Fruit fly (Drosophila melanogaster) whole organism, embryonic: ENCODE data around the gene CG33767.

Experiments used
- CG11504 ChIP-seq: fragments of 200-800 bp; sonication (Bioruptor generic); optimal IDR thresholded peaks from 3 replicates; lab custom pipeline; 2019; ENCODE audit warnings: missing biosample characterization, mild to moderate bottlenecking, missing genetic modification characterization, moderate library complexity
- CG13287 ChIP-seq: fragments of 200-800 bp; sonication (Bioruptor generic); IDR thresholded peaks from 2 replicates; pipeline ENCODE4 v1.3.6; 2022; ENCODE audit warnings: missing biosample characterization, missing genetic modification characterization; ENCODE audit not compliant: partially characterized antibody
- CG13775 ChIP-seq: fragments of 200-800 bp; sonication (Bioruptor generic); optimal IDR thresholded peaks from 3 replicates; lab custom pipeline; 2017; ENCODE audit warnings: missing biosample characterization, mild to moderate bottlenecking, missing genetic modification characterization
- CG14710 ChIP-seq: fragments of 200-800 bp; sonication (Bioruptor generic); optimal IDR thresholded peaks from 3 replicates; lab custom pipeline; 2019; ENCODE audit warnings: missing biosample characterization, mild to moderate bottlenecking, missing genetic modification characterization, moderate library complexity
- CG15073 ChIP-seq: fragments of 200-800 bp; sonication (Bioruptor generic); optimal IDR thresholded peaks from 2 replicates; lab custom pipeline; 2016; ENCODE audit warnings: missing biosample characterization, missing genetic modification characterization
- CG15601 ChIP-seq: fragments of 200-800 bp; sonication (Bioruptor generic); optimal IDR thresholded peaks from 3 replicates; lab custom pipeline; 2019; ENCODE audit warnings: missing biosample characterization, mild to moderate bottlenecking, missing genetic modification characterization, moderate library complexity
- CG18476 ChIP-seq: fragments of 200-800 bp; sonication (Bioruptor generic); optimal IDR thresholded peaks from 2 replicates; lab custom pipeline; 2016; ENCODE audit warnings: missing biosample characterization, mild to moderate bottlenecking, missing genetic modification characterization
- CG18619 ChIP-seq: fragments of 200-800 bp; sonication (Bioruptor generic); optimal IDR thresholded peaks from 3 replicates; lab custom pipeline; 2017; ENCODE audit warnings: missing biosample characterization, mild to moderate bottlenecking, missing genetic modification characterization
- CG2199 ChIP-seq: fragments of 200-800 bp; sonication (Bioruptor generic); IDR thresholded peaks from 3 replicates; pipeline ENCODE4 v1.3.6; 2022; ENCODE audit warnings: missing biosample characterization, missing genetic modification characterization
- CG31388 ChIP-seq: fragments of 200-800 bp; sonication (Bioruptor generic); optimal IDR thresholded peaks from 2 replicates; lab custom pipeline; 2016; ENCODE audit warnings: missing biosample characterization, missing genetic modification characterization
- CG7745 ChIP-seq: fragments of 200-800 bp; sonication (Bioruptor generic); optimal IDR thresholded peaks from 2 replicates; lab custom pipeline; 2018; ENCODE audit warnings: missing biosample characterization, mild to moderate bottlenecking, missing genetic modification characterization, moderate library complexity
- CG8388 ChIP-seq: fragments of 200-800 bp; sonication (Bioruptor generic); optimal IDR thresholded peaks from 2 replicates; lab custom pipeline; 2019; ENCODE audit warnings: missing biosample characterization, mild to moderate bottlenecking, missing genetic modification characterization, moderate library complexity
- CG8944 ChIP-seq: fragments of 200-800 bp; sonication (Bioruptor generic); optimal IDR thresholded peaks from 3 replicates; lab custom pipeline; 2016; ENCODE audit warnings: missing biosample characterization, missing genetic modification characterization
- CTCF ChIP-seq: fragments of 200-800 bp; sonication (Bioruptor generic); optimal IDR thresholded peaks from 2 replicates; lab custom pipeline; 2017; ENCODE audit warnings: missing biosample characterization, mild to moderate bottlenecking, missing genetic modification characterization, moderate library complexity
- D ChIP-seq, 2 experiments: fragments of 200-800 bp in 1 of 2; fragments of >200 bp in 1 of 2; sonication (Bioruptor generic) in 1 of 2; optimal IDR thresholded peaks; 2 replicates in 1 of 2; 3 replicates in 1 of 2; lab custom pipeline; 2017; ENCODE audit warnings: mild to moderate bottlenecking in 1 of 2, missing biosample characterization in 1 of 2, missing genetic modification characterization in 1 of 2, missing genetic modification reagents in 1 of 2
- Dip2 ChIP-seq: fragments of 200-800 bp; sonication (Bioruptor generic); IDR thresholded peaks from 2 replicates; pipeline ENCODE4 v1.3.6; 2022; ENCODE audit warnings: missing biosample characterization, missing genetic modification characterization
- HHEX ChIP-seq: fragments of 200-800 bp; sonication (Bioruptor generic); optimal IDR thresholded peaks from 3 replicates; lab custom pipeline; 2017; ENCODE audit warnings: missing biosample characterization, mild to moderate bottlenecking, missing genetic modification characterization, missing genetic modification reagents
- Hey ChIP-seq: fragments of 200-800 bp; sonication (Bioruptor generic); optimal IDR thresholded peaks from 3 replicates; lab custom pipeline; 2018; ENCODE audit warnings: missing biosample characterization, mild to moderate bottlenecking, missing genetic modification characterization
- Hmx ChIP-seq: fragments of 200-800 bp; sonication (Bioruptor generic); optimal IDR thresholded peaks from 2 replicates; lab custom pipeline; 2016; ENCODE audit warnings: missing biosample characterization, missing genetic modification characterization
- Jarid2 ChIP-seq: fragments of 200-800 bp; sonication (Bioruptor generic); optimal IDR thresholded peaks from 3 replicates; lab custom pipeline; 2017; ENCODE audit warnings: mild to moderate bottlenecking, missing biosample characterization, missing genetic modification reagents, missing genetic modification characterization
- Optix ChIP-seq: fragments of 200-800 bp; sonication (Bioruptor generic); IDR thresholded peaks from 3 replicates; pipeline ENCODE4 v1.3.6; 2022; ENCODE audit warnings: missing biosample characterization, missing genetic modification characterization
- aop ChIP-seq: fragments of 200-800 bp; sonication (Bioruptor generic); IDR thresholded peaks from 2 replicates; pipeline ENCODE4 v1.3.6; 2022; ENCODE audit warnings: missing biosample characterization, missing genetic modification characterization
- ara ChIP-seq: fragments of 200-800 bp; sonication (Bioruptor generic); IDR thresholded peaks from 2 replicates; pipeline ENCODE4 v1.3.6; 2022; ENCODE audit warnings: missing biosample characterization, missing genetic modification characterization
- ato ChIP-seq: fragments of 200-800 bp; sonication (Bioruptor generic); IDR thresholded peaks from 2 replicates; pipeline ENCODE4 v1.3.6; 2022; ENCODE audit warnings: missing biosample characterization, missing genetic modification characterization; ENCODE audit not compliant: partially characterized antibody
- az2 ChIP-seq: fragments of 200-800 bp; sonication (Bioruptor generic); optimal IDR thresholded peaks from 3 replicates; lab custom pipeline; 2016; ENCODE audit warnings: missing biosample characterization, missing genetic modification characterization
- chinmo ChIP-seq: fragments of 200-800 bp; sonication (Bioruptor generic); IDR thresholded peaks from 4 replicates; pipeline ENCODE4 v1.3.6; 2022; ENCODE audit warnings: missing biosample characterization, missing genetic modification characterization; ENCODE audit not compliant: partially characterized antibody
- fu2 ChIP-seq: fragments of 200-800 bp; sonication (Bioruptor generic); optimal IDR thresholded peaks from 2 replicates; lab custom pipeline; 2016; ENCODE audit warnings: missing biosample characterization, missing genetic modification characterization
- gce ChIP-seq: fragments of 200-800 bp; sonication (Bioruptor generic); IDR thresholded peaks from 3 replicates; pipeline ENCODE4 v1.3.6; 2022; ENCODE audit warnings: missing biosample characterization, missing genetic modification characterization
- gcm2 ChIP-seq: fragments of 200-800 bp; sonication (Bioruptor generic); optimal IDR thresholded peaks from 2 replicates; lab custom pipeline; 2016; ENCODE audit warnings: missing biosample characterization, missing genetic modification characterization
- grn ChIP-seq: fragments of 200-800 bp; sonication (Bioruptor generic); optimal IDR thresholded peaks from 3 replicates; lab custom pipeline; 2017; ENCODE audit warnings: missing biosample characterization, missing genetic modification characterization
- hth ChIP-seq: fragments of >200 bp; optimal IDR thresholded peaks from 2 replicates; lab custom pipeline; 2017; ENCODE audit warnings: inconsistent platforms
- lab ChIP-seq: fragments of 200-800 bp; sonication (Bioruptor generic); optimal IDR thresholded peaks from 3 replicates; lab custom pipeline; 2017; ENCODE audit warnings: missing biosample characterization, missing genetic modification characterization, mild to moderate bottlenecking, moderate library complexity, missing genetic modification reagents
- sob ChIP-seq: fragments of 200-800 bp; sonication (Bioruptor generic); IDR thresholded peaks from 2 replicates; pipeline ENCODE4 v1.3.6; 2022; ENCODE audit warnings: missing biosample characterization, missing genetic modification characterization
- sug ChIP-seq: fragments of 200-800 bp; optimal IDR thresholded peaks from 2 replicates; lab custom pipeline; 2019; ENCODE audit warnings: missing biosample characterization, mild to moderate bottlenecking, missing genetic modification characterization, moderate library complexity
- toy ChIP-seq: fragments of 200-800 bp; sonication (Bioruptor generic); IDR thresholded peaks from 2 replicates; pipeline ENCODE4 v1.3.6; 2022; ENCODE audit warnings: missing biosample characterization, missing genetic modification characterization
- unc-4 ChIP-seq: fragments of 200-800 bp; sonication (Bioruptor generic); IDR thresholded peaks from 2 replicates; pipeline ENCODE4 v1.3.6; 2022; ENCODE audit warnings: missing biosample characterization, missing genetic modification characterization; ENCODE audit not compliant: partially characterized antibody
- z ChIP-seq: fragments of 200-800 bp; sonication (Bioruptor generic); IDR thresholded peaks from 3 replicates; pipeline ENCODE4 v1.3.6; 2022; ENCODE audit warnings: missing biosample characterization, missing genetic modification characterization

The CG33767 gene

DNA sequence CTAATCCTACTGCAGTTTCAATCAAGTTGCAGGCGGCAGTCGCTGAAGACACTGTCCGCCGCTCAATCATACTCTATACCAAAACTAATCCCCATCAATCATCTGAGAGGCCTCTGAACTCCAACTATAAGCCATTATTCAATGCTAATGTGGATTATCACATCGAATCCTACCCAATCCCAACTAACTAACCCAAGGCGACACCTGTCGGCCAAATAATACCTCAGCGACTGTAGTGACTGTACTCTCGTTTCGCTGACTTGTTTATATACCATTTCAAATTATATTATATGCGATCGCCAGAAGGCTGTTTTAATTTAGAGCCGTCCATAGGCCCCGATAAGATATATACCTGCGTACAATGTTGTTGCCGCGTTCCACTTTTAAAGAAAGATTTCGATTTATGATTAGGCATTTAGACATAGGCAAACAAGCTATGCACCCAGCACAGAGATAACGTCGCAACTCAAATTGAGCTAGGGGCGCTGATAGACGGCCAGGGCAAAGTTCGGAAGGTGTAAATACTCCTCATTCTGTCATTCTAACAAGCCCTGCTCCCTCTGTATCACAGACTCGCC is 25.7 kb downstream of the CG33767 start (continued):
- no peak for TF ChIP-seq HHEX (GFP tag; lab: Kevin White, UChicago)
- TF ChIP-seq CG7745 (tag; lab: Kevin White, UChicago) = no peak
- no peak for TF ChIP-seq CG31388 (GFP tag; lab: Kevin White, UChicago)
- TF ChIP-seq sob (GFP tag; lab: Robert Waterston, UW) = no peak
- TF ChIP-seq Optix (GFP tag; lab: Robert Waterston, UW) = no peak
- peak; percentile 59; the same call in 1 of the 4 replicates for TF ChIP-seq chinmo (GFP tag; lab: Robert Waterston, UW)
- TF ChIP-seq CG18476 = no peak
- TF ChIP-seq CG11504 = no peak
- no peak for TF ChIP-seq Hey
- no peak for TF ChIP-seq gcm2
- peak; percentile 57 for TF ChIP-seq sug (tag; lab: Kevin White, UChicago)
- peak; percentile 41 for TF ChIP-seq lab (GFP tag; lab: Kevin White, UChicago)
- TF ChIP-seq CG18619 = no peak
- no peak for TF ChIP-seq hth (lab: Kevin White, UChicago)
- TF ChIP-seq Hmx (GFP tag; lab: Kevin White, UChicago) = no peak

DNA sequence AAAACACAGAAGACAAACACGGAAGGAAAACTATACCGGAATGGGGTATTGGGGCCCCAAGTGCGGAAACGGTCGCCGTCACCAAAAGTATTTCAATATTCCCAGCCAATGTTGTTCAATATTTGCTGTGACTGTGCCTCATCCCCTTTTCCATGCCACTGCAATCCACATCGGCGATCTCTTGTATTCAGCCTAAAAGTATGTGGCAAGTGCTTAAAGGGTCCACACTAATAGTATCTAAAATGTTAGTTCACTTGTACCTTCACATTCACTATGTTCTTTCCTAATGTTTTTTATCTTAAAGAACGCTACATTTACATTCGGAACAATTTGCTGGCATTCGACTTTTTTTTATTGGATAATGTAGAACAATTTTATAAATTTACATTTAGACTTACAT is 34.8 kb downstream of the CG33767 start:
- no peak for TF ChIP-seq Jarid2 (GFP tag; lab: Kevin White, UChicago)
- peak; percentile 71 for TF ChIP-seq grn (GFP tag; lab: Kevin White, UChicago)
- peak; percentile 62 for TF ChIP-seq CTCF (GFP tag; lab: Kevin White, UChicago)
- peak; percentile 75 for TF ChIP-seq CG8388 (GFP tag; lab: Kevin White, UChicago)
- no peak for TF ChIP-seq ara (GFP tag; lab: Robert Waterston, UW)
- TF ChIP-seq az2 (GFP tag; lab: Kevin White, UChicago) = no peak
- no peak for TF ChIP-seq aop (GFP tag; lab: Robert Waterston, UW)
- TF ChIP-seq fu2 (GFP tag; lab: Kevin White, UChicago) = no peak
- TF ChIP-seq CG18476 = no peak
- TF ChIP-seq CG15073 (GFP tag; lab: Kevin White, UChicago) = peak; percentile 73
- peak; percentile 83 for TF ChIP-seq CG15601 (tag; lab: Kevin White, UChicago)
- no peak for TF ChIP-seq CG13287
- peak; percentile 11 for TF ChIP-seq CG14710 (tag; lab: Kevin White, UChicago)
- no peak for TF ChIP-seq CG8944 (GFP tag; lab: Kevin White, UChicago)
- TF ChIP-seq hth (lab: Kevin White, UChicago) = no peak
- TF ChIP-seq CG2199 (GFP tag; lab: Robert Waterston, UW) = peak; percentile 70; the same call in 2 of the 3 replicates
- no peak for TF ChIP-seq D (optimal IDR thresholded peaks at IDR 0.05; lab: Kevin White, UChicago)
- no peak for TF ChIP-seq D (GFP tag; optimal IDR thresholded peaks at IDR 0.05; lab: Kevin White, UChicago)
- no peak for TF ChIP-seq z (GFP tag; lab: Robert Waterston, UW)
- TF ChIP-seq, all 482 proteins: peak for 7

DNA sequence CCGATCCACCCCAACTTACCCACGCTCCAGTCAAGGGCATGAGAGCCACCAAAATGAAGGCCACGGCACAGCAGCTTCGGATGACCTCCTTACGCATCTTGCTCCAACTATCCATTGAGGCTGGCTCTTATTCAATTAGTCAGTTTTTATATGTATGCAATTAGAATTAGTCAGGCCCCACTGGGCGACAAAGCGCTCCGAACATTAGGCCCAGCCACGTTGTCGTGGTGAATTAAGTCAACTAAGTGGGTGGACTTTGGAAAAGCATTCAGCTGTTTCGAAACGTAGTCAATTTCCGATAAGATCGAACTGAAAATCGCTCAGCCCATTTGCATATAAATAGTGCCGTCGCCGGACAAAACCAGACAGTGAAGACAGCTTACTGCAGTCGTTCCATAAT is 40.9 kb downstream of the CG33767 start, which contains the start of the genes CG14455 and CG14456:
CG14455 (minus strand) TSS at position 101 of the 400 bp plus-strand sequence.
CG14456 (plus strand) TSS at position 236 of the 400 bp plus-strand sequence.
- no peak for TF ChIP-seq CG13775 (GFP tag; lab: Kevin White, UChicago)
- no peak for TF ChIP-seq unc-4 (GFP tag; lab: Robert Waterston, UW)
- TF ChIP-seq toy (GFP tag; lab: Robert Waterston, UW) = no peak
- no peak for TF ChIP-seq z (GFP tag; lab: Robert Waterston, UW)
- TF ChIP-seq ato (GFP tag; lab: Robert Waterston, UW) = no peak
- TF ChIP-seq Dip2 (GFP tag; lab: Robert Waterston, UW) = no peak
- TF ChIP-seq hth (lab: Kevin White, UChicago) = no peak
- TF ChIP-seq gce = no peak
